Worm (Caenorhabditis elegans): ENCODE measurements around the gene spcs-3.

spcs-3 gene

ce11 chrIII:8044717-8045116 is at the start of gene spcs-3:
Gene spcs-3, plus strand, starts transcription at chrIII:8045017.
- TF ChIP-seq sea-1 (GFP tag; conservative IDR thresholded peaks at IDR 0.05) (no peak), flt-1 (GFP tag; IDR thresholded peaks at IDR 0.05) (no peak), scrt-1 (GFP tag; IDR thresholded peaks at IDR 0.05) (no peak), ama-1 (optimal IDR thresholded peaks at IDR 0.05) (no peak), hnd-1 (tag; optimal IDR thresholded peaks at IDR 0.05) (no peak), tra-4 (tag; optimal IDR thresholded peaks at IDR 0.05) (no peak)

DNA sequence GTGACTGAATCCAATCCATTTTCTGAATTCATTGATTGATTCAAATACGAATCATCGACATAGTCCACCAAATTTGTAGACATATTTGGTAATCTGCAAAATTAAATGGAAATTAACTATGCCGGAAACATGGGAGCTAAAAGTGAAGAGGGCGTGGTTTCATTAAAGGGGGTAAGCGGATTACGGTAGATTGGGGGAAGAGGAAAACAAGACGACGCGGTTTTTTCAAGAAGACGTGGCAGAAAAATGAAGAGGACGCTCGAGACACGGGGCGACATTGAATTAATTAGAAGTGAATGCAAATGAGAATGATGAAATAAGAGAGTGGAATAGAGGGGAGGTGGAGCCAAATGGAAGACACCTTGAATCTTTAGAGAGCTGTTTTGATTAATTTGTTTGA is 48.5 kb upstream of the spcs-3 start, which contains the start of gene npr-17:
Gene npr-17, minus strand, starts transcription at position 101 of the 400 bp plus-strand sequence.
- TF ChIP-seq hmbx-1 (tag; optimal IDR thresholded peaks at IDR 0.05) (no peak), B0310.2 (tag; optimal IDR thresholded peaks at IDR 0.05) (no peak), hnd-1 (tag; optimal IDR thresholded peaks at IDR 0.05) (no peak), scrt-1 (GFP tag; IDR thresholded peaks at IDR 0.05) (no peak), pes-1 (GFP tag; IDR thresholded peaks at IDR 0.05) (no peak), tra-4 (tag; optimal IDR thresholded peaks at IDR 0.05) (no peak), F13C5.2 (tag; optimal IDR thresholded peaks at IDR 0.05) (no peak), tbx-11 (GFP tag; IDR thresholded peaks at IDR 0.05) (no peak), aly-1 (tag; optimal IDR thresholded peaks at IDR 0.05) (no peak), flt-1 (GFP tag; IDR thresholded peaks at IDR 0.05) (no peak), sea-1 (GFP tag; conservative IDR thresholded peaks at IDR 0.05) (no peak), ets-7 (tag; optimal IDR thresholded peaks at IDR 0.05) (no peak)

ce11 chrIII:7997447-7998046 is 47.3 kb upstream of the spcs-3 start:
- TF ChIP-seq ets-7 (tag; optimal IDR thresholded peaks at IDR 0.05), result no peak
- no peak for TF ChIP-seq F13C5.2 (tag; optimal IDR thresholded peaks at IDR 0.05)
- no peak for TF ChIP-seq tbx-11 (GFP tag; IDR thresholded peaks at IDR 0.05)
- no peak for TF ChIP-seq hnd-1 (tag; optimal IDR thresholded peaks at IDR 0.05)
- no peak for TF ChIP-seq tbx-37 (GFP tag; conservative IDR thresholded peaks at IDR 0.05)
- no peak for TF ChIP-seq sea-1 (GFP tag; conservative IDR thresholded peaks at IDR 0.05)
- no peak for TF ChIP-seq flt-1 (GFP tag; IDR thresholded peaks at IDR 0.05)
- TF ChIP-seq scrt-1 (GFP tag; IDR thresholded peaks at IDR 0.05), result no peak
- TF ChIP-seq ama-1 (optimal IDR thresholded peaks at IDR 0.05), result no peak

- no peak for TF ChIP-seq ama-1 (optimal IDR thresholded peaks at IDR 0.05)
- no peak for TF ChIP-seq pes-1 (GFP tag; IDR thresholded peaks at IDR 0.05)
- TF ChIP-seq flt-1 (GFP tag; IDR thresholded peaks at IDR 0.05), result no peak
- TF ChIP-seq tbx-11 (GFP tag; IDR thresholded peaks at IDR 0.05), result no peak
- TF ChIP-seq B0310.2 (tag; optimal IDR thresholded peaks at IDR 0.05), result no peak
- no peak for TF ChIP-seq sea-1 (GFP tag; conservative IDR thresholded peaks at IDR 0.05)
- no peak for TF ChIP-seq hmbx-1 (tag; optimal IDR thresholded peaks at IDR 0.05)
- no peak for TF ChIP-seq scrt-1 (GFP tag; IDR thresholded peaks at IDR 0.05)
- no peak for TF ChIP-seq ceh-13 (GFP tag; optimal IDR thresholded peaks at IDR 0.05)
- TF ChIP-seq ceh-36 (tag; optimal IDR thresholded peaks at IDR 0.05), result no peak
- TF ChIP-seq hnd-1 (tag; optimal IDR thresholded peaks at IDR 0.05), result no peak
- no peak for TF ChIP-seq hmg-4 (GFP tag; optimal IDR thresholded peaks at IDR 0.05)
Measured at ce11 chrIII:8001557-8001956, 43.3 kb upstream of the spcs-3 start.

ce11 chrIII:8004091-8004490 is 40.7 kb upstream of the spcs-3 start, which contains the start of gene C06G4.6:
Gene C06G4.6, plus strand, starts transcription at chrIII:8004391.
- no peak for TF ChIP-seq tbx-11 (GFP tag; IDR thresholded peaks at IDR 0.05)
- no peak for TF ChIP-seq pes-1 (GFP tag; IDR thresholded peaks at IDR 0.05)
- TF ChIP-seq ama-1 (optimal IDR thresholded peaks at IDR 0.05), result no peak
- no peak for TF ChIP-seq hmbx-1 (tag; optimal IDR thresholded peaks at IDR 0.05)
- no peak for TF ChIP-seq ets-7 (tag; optimal IDR thresholded peaks at IDR 0.05)
- no peak for TF ChIP-seq ceh-36 (tag; optimal IDR thresholded peaks at IDR 0.05)
- TF ChIP-seq ceh-13 (GFP tag; optimal IDR thresholded peaks at IDR 0.05), result no peak
- TF ChIP-seq F13C5.2 (tag; optimal IDR thresholded peaks at IDR 0.05), result no peak
- TF ChIP-seq B0310.2 (tag; optimal IDR thresholded peaks at IDR 0.05), result no peak
- no peak for TF ChIP-seq tbx-37 (GFP tag; conservative IDR thresholded peaks at IDR 0.05)
- TF ChIP-seq sea-1 (GFP tag; conservative IDR thresholded peaks at IDR 0.05), result no peak
- no peak for TF ChIP-seq hnd-1 (tag; optimal IDR thresholded peaks at IDR 0.05)
- TF ChIP-seq tra-4 (tag; optimal IDR thresholded peaks at IDR 0.05), result no peak

DNA sequence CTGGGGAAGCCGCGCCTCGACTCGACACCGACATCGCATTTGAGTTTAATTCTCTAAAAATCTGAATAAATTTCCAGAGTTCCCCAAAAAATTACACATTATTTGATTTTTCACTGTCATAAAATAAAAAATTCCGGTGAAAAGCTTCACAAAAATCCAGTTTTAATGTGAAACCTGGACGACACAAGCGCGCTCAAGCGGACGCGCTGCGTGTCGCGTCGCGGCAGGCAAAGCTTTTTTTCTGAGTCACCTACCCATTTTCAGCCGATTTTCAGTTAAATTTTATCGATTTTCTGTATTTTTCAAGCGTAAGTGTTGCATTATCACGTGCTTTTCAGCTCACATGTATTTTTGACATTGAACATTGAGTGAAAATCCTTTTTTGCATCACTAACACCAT is 35.0 kb upstream of the spcs-3 start, which contains the start of gene cit-1.1:
Gene cit-1.1, minus strand, starts transcription at position 53 of the 400 bp plus-strand sequence.
- TF ChIP-seq ets-7 (tag; optimal IDR thresholded peaks at IDR 0.05) (no peak), scrt-1 (GFP tag; IDR thresholded peaks at IDR 0.05) (no peak), hmbx-1 (tag; optimal IDR thresholded peaks at IDR 0.05) (no peak), tbx-37 (GFP tag; conservative IDR thresholded peaks at IDR 0.05) (no peak), hmg-4 (GFP tag; optimal IDR thresholded peaks at IDR 0.05) (no peak), tbx-11 (GFP tag; IDR thresholded peaks at IDR 0.05) (no peak), hnd-1 (tag; optimal IDR thresholded peaks at IDR 0.05) (no peak), ceh-36 (tag; optimal IDR thresholded peaks at IDR 0.05) (no peak), B0310.2 (tag; optimal IDR thresholded peaks at IDR 0.05) (no peak), F13C5.2 (tag; optimal IDR thresholded peaks at IDR 0.05) (no peak), pes-1 (GFP tag; IDR thresholded peaks at IDR 0.05) (no peak), ama-1 (optimal IDR thresholded peaks at IDR 0.05) (no peak), flt-1 (GFP tag; IDR thresholded peaks at IDR 0.05) (no peak), ceh-13 (GFP tag; optimal IDR thresholded peaks at IDR 0.05) (no peak)

ce11 chrIII:8010260-8010822 is 34.5 kb upstream of the spcs-3 start, which contains the start of gene cit-1.2:
Gene cit-1.2, plus strand, starts transcription at chrIII:8010772.
- TF ChIP-seq tra-4 (tag; optimal IDR thresholded peaks at IDR 0.05) (no peak), flt-1 (GFP tag; IDR thresholded peaks at IDR 0.05) (no peak), ceh-13 (GFP tag; optimal IDR thresholded peaks at IDR 0.05) (no peak)

DNA sequence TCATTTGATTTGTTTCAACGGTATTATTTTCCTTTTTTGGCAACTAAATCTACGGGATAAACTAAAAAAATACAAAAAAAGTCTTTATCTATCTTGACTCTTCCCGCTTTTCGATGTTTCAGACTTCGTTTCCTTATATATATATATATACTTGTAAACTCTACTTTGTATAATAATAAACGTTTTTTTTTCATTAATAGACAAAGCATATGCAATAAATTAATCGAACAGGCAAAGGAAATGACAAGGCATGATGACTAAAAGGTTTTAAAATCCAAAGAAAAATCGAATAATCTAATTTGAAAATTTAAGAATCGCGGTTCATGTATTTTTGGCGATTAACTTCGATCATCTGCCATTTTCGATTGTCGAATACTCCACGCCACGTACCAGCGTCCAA is 31.2 kb upstream of the spcs-3 start:
- TF ChIP-seq tra-4 (tag; optimal IDR thresholded peaks at IDR 0.05), result no peak
- no peak for TF ChIP-seq ets-7 (tag; optimal IDR thresholded peaks at IDR 0.05)
- no peak for TF ChIP-seq aly-1 (tag; optimal IDR thresholded peaks at IDR 0.05)
- TF ChIP-seq hmg-4 (GFP tag; optimal IDR thresholded peaks at IDR 0.05), result no peak
- no peak for TF ChIP-seq flt-1 (GFP tag; IDR thresholded peaks at IDR 0.05)
- no peak for TF ChIP-seq ceh-36 (tag; optimal IDR thresholded peaks at IDR 0.05)
- TF ChIP-seq ama-1 (optimal IDR thresholded peaks at IDR 0.05), result no peak
- no peak for TF ChIP-seq B0310.2 (tag; optimal IDR thresholded peaks at IDR 0.05)
- no peak for TF ChIP-seq scrt-1 (GFP tag; IDR thresholded peaks at IDR 0.05)
- TF ChIP-seq F13C5.2 (tag; optimal IDR thresholded peaks at IDR 0.05), result no peak
- no peak for TF ChIP-seq tbx-11 (GFP tag; IDR thresholded peaks at IDR 0.05)
- no peak for TF ChIP-seq hnd-1 (tag; optimal IDR thresholded peaks at IDR 0.05)
- no peak for TF ChIP-seq hmbx-1 (tag; optimal IDR thresholded peaks at IDR 0.05)

All from whole organism, early embryonic.